Fruit fly (Drosophila melanogaster) whole organism, pupa: ENCODE results near the gene CG15201.

Experiments
- CG12605 ChIP-seq: fragments of 200-800 bp; sonication (Bioruptor generic); IDR thresholded peaks from 2 replicates; pipeline ENCODE4 v1.3.6; 2022; ENCODE audit warnings: missing biosample characterization, missing genetic modification characterization
- CG14655 ChIP-seq: fragments of 200-800 bp; sonication (Bioruptor generic); optimal IDR thresholded peaks from 3 replicates; lab custom pipeline; 2017; ENCODE audit warnings: mild to moderate bottlenecking, missing biosample characterization, missing genetic modification reagents, missing genetic modification characterization
- CG17806 ChIP-seq: fragments of 200-800 bp; sonication (Bioruptor generic); optimal IDR thresholded peaks from 2 replicates; lab custom pipeline; 2018; ENCODE audit warnings: missing biosample characterization, mild to moderate bottlenecking, missing genetic modification characterization, moderate library complexity
- CG32121 ChIP-seq: fragments of 200-800 bp; sonication (Bioruptor generic); IDR thresholded peaks from 2 replicates; pipeline ENCODE4 v1.3.6; 2022; ENCODE audit warnings: missing biosample characterization, missing genetic modification characterization
- CG4496 ChIP-seq: fragments of 200-800 bp; sonication (Bioruptor generic); IDR thresholded peaks from 3 replicates; pipeline ENCODE4 v1.3.6; 2022; ENCODE audit warnings: missing biosample characterization, missing genetic modification characterization
- CG8159 ChIP-seq: fragments of 200-800 bp; sonication (Bioruptor generic); optimal IDR thresholded peaks from 3 replicates; lab custom pipeline; 2018; ENCODE audit warnings: missing biosample characterization, mild to moderate bottlenecking, missing genetic modification characterization, moderate library complexity
- CG8301 ChIP-seq: fragments of 200-800 bp; sonication (Bioruptor generic); optimal IDR thresholded peaks from 2 replicates; lab custom pipeline; 2018; ENCODE audit warnings: missing biosample characterization, mild to moderate bottlenecking, missing genetic modification characterization
- CG9948 ChIP-seq: fragments of 200-800 bp; sonication (Bioruptor generic); optimal IDR thresholded peaks from 2 replicates; lab custom pipeline; 2018; ENCODE audit warnings: missing biosample characterization, mild to moderate bottlenecking, missing genetic modification characterization, moderate library complexity
- D1 ChIP-seq: fragments of 200-800 bp; sonication (Bioruptor generic); optimal IDR thresholded peaks from 2 replicates; lab custom pipeline; 2018; ENCODE audit warnings: missing biosample characterization, mild to moderate bottlenecking, missing genetic modification characterization, moderate library complexity
- EcR ChIP-seq: fragments of 200-800 bp; sonication (Bioruptor generic); optimal IDR thresholded peaks from 3 replicates; lab custom pipeline; 2019; ENCODE audit warnings: missing biosample characterization, missing genetic modification characterization, mild to moderate bottlenecking, moderate library complexity, missing genetic modification reagents
- Ets98B ChIP-seq: fragments of 200-800 bp; sonication (Bioruptor generic); IDR thresholded peaks from 2 replicates; pipeline ENCODE4 v1.3.6; 2022; ENCODE audit warnings: missing biosample characterization, missing genetic modification characterization
- Pif1A ChIP-seq: fragments of 200-800 bp; sonication (Bioruptor generic); optimal IDR thresholded peaks from 3 replicates; lab custom pipeline; 2016; ENCODE audit warnings: missing biosample characterization, missing genetic modification characterization
- Pif1B ChIP-seq: fragments of 200-800 bp; sonication (Bioruptor generic); optimal IDR thresholded peaks from 3 replicates; lab custom pipeline; 2016; ENCODE audit warnings: missing biosample characterization, missing genetic modification characterization
- fd96Ca ChIP-seq: fragments of 200-800 bp; sonication (Bioruptor generic); IDR thresholded peaks from 3 replicates; pipeline ENCODE4 v1.3.6; 2022; ENCODE audit warnings: missing biosample characterization, missing genetic modification characterization

dm6 chrX:11109670-11110069 is 34.2 kb upstream of the CG15201 start:
- TF ChIP-seq Pif1B (GFP tag; lab: Kevin White, UChicago) (no peak), CG12605 (GFP tag; lab: Robert Waterston, UW) (no peak), fd96Ca (GFP tag; lab: Robert Waterston, UW) (no peak), CG32121 (GFP tag; lab: Robert Waterston, UW) (no peak), CG4496 (GFP tag; lab: Robert Waterston, UW) (no peak), CG14655 (GFP tag; lab: Kevin White, UChicago) (no peak), CG17806 (tag; lab: Kevin White, UChicago) (no peak), CG8301 (tag; lab: Kevin White, UChicago) (no peak), CG9948 (tag; lab: Kevin White, UChicago) (no peak), D1 (tag; lab: Kevin White, UChicago) (no peak), Pif1A (GFP tag; lab: Kevin White, UChicago) (no peak), Ets98B (GFP tag; lab: Robert Waterston, UW) (no peak), EcR (GFP tag; lab: Kevin White, UChicago) (no peak), CG8159 (tag; lab: Kevin White, UChicago) (no peak)
